Fruit fly (Drosophila melanogaster) whole organism, embryonic: Measurements from ENCODE around the gene CG3078.

Experiments
- CG12104 ChIP-seq: fragments of 200-800 bp; sonication (Bioruptor generic); optimal IDR thresholded peaks from 3 replicates; lab custom pipeline; 2016; ENCODE audit warnings: missing biosample characterization, missing genetic modification characterization
- CG12744 ChIP-seq: fragments of 200-800 bp; sonication (Bioruptor generic); optimal IDR thresholded peaks from 2 replicates; lab custom pipeline; 2016; ENCODE audit warnings: missing biosample characterization, missing genetic modification characterization
- CG15073 ChIP-seq: fragments of 200-800 bp; sonication (Bioruptor generic); optimal IDR thresholded peaks from 2 replicates; lab custom pipeline; 2016; ENCODE audit warnings: missing biosample characterization, missing genetic modification characterization
- CG1603 ChIP-seq: fragments of 200-800 bp; sonication (Bioruptor generic); optimal IDR thresholded peaks from 2 replicates; lab custom pipeline; 2019; ENCODE audit warnings: missing biosample characterization, mild to moderate bottlenecking, missing genetic modification characterization, moderate library complexity
- CG17829 ChIP-seq: fragments of 200-800 bp; optimal IDR thresholded peaks from 2 replicates; lab custom pipeline; 2019; ENCODE audit warnings: missing biosample characterization, mild to moderate bottlenecking, missing genetic modification characterization, moderate library complexity
- CG1792 ChIP-seq: fragments of 200-800 bp; sonication (Bioruptor generic); optimal IDR thresholded peaks from 2 replicates; lab custom pipeline; 2016; ENCODE audit warnings: missing biosample characterization, missing genetic modification characterization
- CG2202 ChIP-seq: fragments of 200-800 bp; sonication (Bioruptor generic); optimal IDR thresholded peaks from 2 replicates; lab custom pipeline; 2018; ENCODE audit warnings: missing biosample characterization, mild to moderate bottlenecking, missing genetic modification characterization
- CG31388 ChIP-seq: fragments of 200-800 bp; sonication (Bioruptor generic); optimal IDR thresholded peaks from 2 replicates; lab custom pipeline; 2016; ENCODE audit warnings: missing biosample characterization, missing genetic modification characterization
- CG3838 ChIP-seq: fragments of 200-800 bp; sonication (Bioruptor generic); optimal IDR thresholded peaks from 3 replicates; lab custom pipeline; 2016; ENCODE audit warnings: missing biosample characterization, missing genetic modification characterization
- CG4360 ChIP-seq: fragments of 200-800 bp; sonication (Bioruptor generic); IDR thresholded peaks from 2 replicates; pipeline ENCODE4 v1.3.6; 2022; ENCODE audit warnings: missing biosample characterization, missing genetic modification characterization
- CG4424 ChIP-seq: fragments of 200-800 bp; sonication (Bioruptor generic); optimal IDR thresholded peaks from 3 replicates; lab custom pipeline; 2016; ENCODE audit warnings: missing biosample characterization, missing genetic modification characterization
- CG7928 ChIP-seq: fragments of 200-800 bp; sonication (Bioruptor generic); optimal IDR thresholded peaks from 2 replicates; lab custom pipeline; 2017; ENCODE audit warnings: missing biosample characterization, mild to moderate bottlenecking, missing genetic modification characterization
- CG8388 ChIP-seq: fragments of 200-800 bp; sonication (Bioruptor generic); optimal IDR thresholded peaks from 2 replicates; lab custom pipeline; 2019; ENCODE audit warnings: missing biosample characterization, mild to moderate bottlenecking, missing genetic modification characterization, moderate library complexity
- CG8478 ChIP-seq: fragments of >200 bp; optimal IDR thresholded peaks from 2 replicates; lab custom pipeline; 2018
- CoRest ChIP-seq: fragments of 200-800 bp; sonication (Bioruptor generic); optimal IDR thresholded peaks from 3 replicates; lab custom pipeline; 2018; ENCODE audit warnings: missing biosample characterization, mild to moderate bottlenecking, missing genetic modification characterization, moderate library complexity
- Dfd ChIP-seq, 2 experiments: fragments of >200 bp; optimal IDR thresholded peaks; 2 replicates each; lab custom pipeline; 2017; ENCODE audit warnings: missing biosample characterization in 2 of 2, missing genetic modification characterization in 2 of 2
- Eip74EF ChIP-seq, 2 experiments: fragments of 200-800 bp in 1 of 2; fragments of >200 bp in 1 of 2; sonication (Bioruptor generic) in 1 of 2; optimal IDR thresholded peaks; 2 replicates each; lab custom pipeline; 2017 to 2019; ENCODE audit warnings: missing biosample characterization in 2 of 2, missing genetic modification characterization in 2 of 2, mild to moderate bottlenecking in 1 of 2, moderate library complexity in 1 of 2
- HLH4C ChIP-seq: fragments of 200-800 bp; sonication (Bioruptor generic); IDR thresholded peaks from 3 replicates; pipeline ENCODE4 v1.3.6; 2022; ENCODE audit warnings: missing biosample characterization, missing genetic modification characterization; ENCODE audit not compliant: partially characterized antibody
- Hey ChIP-seq: fragments of 200-800 bp; sonication (Bioruptor generic); optimal IDR thresholded peaks from 3 replicates; lab custom pipeline; 2018; ENCODE audit warnings: missing biosample characterization, mild to moderate bottlenecking, missing genetic modification characterization
- Hr51 ChIP-seq, 2 experiments: fragments of 200-800 bp; sonication (Bioruptor generic); optimal IDR thresholded peaks; 2 replicates in 1 of 2; 3 replicates in 1 of 2; lab custom pipeline; 2016 to 2018; ENCODE audit warnings: missing biosample characterization in 2 of 2, missing genetic modification characterization in 2 of 2, mild to moderate bottlenecking in 1 of 2, moderate library complexity in 1 of 2
- Med ChIP-seq: fragments of 200-800 bp; sonication (Bioruptor generic); peaks from one replicate; lab custom pipeline; 2016; ENCODE audit warnings: missing biosample characterization, missing genetic modification characterization, mild to moderate bottlenecking, inconsistent platforms, moderate library complexity
- Oli ChIP-seq: fragments of 200-800 bp; sonication (Bioruptor generic); optimal IDR thresholded peaks from 2 replicates; lab custom pipeline; 2018; ENCODE audit warnings: missing biosample characterization, mild to moderate bottlenecking, missing genetic modification characterization, moderate library complexity
- Pdp1 ChIP-seq, 2 experiments: fragments of 200-800 bp; sonication (Bioruptor generic); optimal IDR thresholded peaks; 3 replicates each; lab custom pipeline; 2016; ENCODE audit warnings: missing biosample characterization in 2 of 2, missing genetic modification characterization in 2 of 2, mild to moderate bottlenecking in 1 of 2, moderate library complexity in 1 of 2
- Sox100B ChIP-seq: fragments of 200-800 bp; sonication (Bioruptor generic); optimal IDR thresholded peaks from 3 replicates; lab custom pipeline; 2018; ENCODE audit warnings: missing biosample characterization, mild to moderate bottlenecking, missing genetic modification characterization
- Sox102F ChIP-seq: fragments of 200-800 bp; sonication (Bioruptor generic); optimal IDR thresholded peaks from 2 replicates; lab custom pipeline; 2018; ENCODE audit warnings: missing biosample characterization, mild to moderate bottlenecking, missing genetic modification characterization, moderate library complexity
- Usf ChIP-seq: fragments of 200-800 bp; sonication (Bioruptor generic); optimal IDR thresholded peaks from 2 replicates; lab custom pipeline; 2017; ENCODE audit warnings: missing genotype, missing biosample characterization, missing genetic modification characterization
- bab2 ChIP-seq: fragments of 200-800 bp; sonication (Bioruptor generic); optimal IDR thresholded peaks from 2 replicates; lab custom pipeline; 2016; ENCODE audit warnings: missing biosample characterization, missing genetic modification characterization
- cad ChIP-seq: fragments of >200 bp; optimal IDR thresholded peaks from 2 replicates; lab custom pipeline; 2017; ENCODE audit warnings: missing biosample characterization, missing genetic modification characterization
- cg ChIP-seq: fragments of 200-800 bp; sonication (Bioruptor generic); optimal IDR thresholded peaks from 3 replicates; lab custom pipeline; 2019; ENCODE audit warnings: missing biosample characterization, mild to moderate bottlenecking, missing genetic modification characterization, moderate library complexity
- chinmo ChIP-seq: fragments of 200-800 bp; sonication (Bioruptor generic); IDR thresholded peaks from 4 replicates; pipeline ENCODE4 v1.3.6; 2022; ENCODE audit warnings: missing biosample characterization, missing genetic modification characterization; ENCODE audit not compliant: partially characterized antibody
- eve ChIP-seq, 2 experiments: fragments of >200 bp; optimal IDR thresholded peaks; 2 replicates each; lab custom pipeline; 2017; ENCODE audit warnings: missing biosample characterization in 2 of 2, missing genetic modification characterization in 2 of 2
- fu2 ChIP-seq: fragments of 200-800 bp; sonication (Bioruptor generic); optimal IDR thresholded peaks from 2 replicates; lab custom pipeline; 2016; ENCODE audit warnings: missing biosample characterization, missing genetic modification characterization
- grau ChIP-seq: fragments of 200-800 bp; optimal IDR thresholded peaks from 3 replicates; lab custom pipeline; 2019; ENCODE audit warnings: missing biosample characterization, mild to moderate bottlenecking, missing genetic modification characterization, moderate library complexity
- hb ChIP-seq: fragments of 200-800 bp; sonication (Bioruptor generic); IDR thresholded peaks from 3 replicates; pipeline ENCODE4 v1.3.6; 2022; ENCODE audit warnings: missing biosample characterization, missing genetic modification characterization; ENCODE audit not compliant: partially characterized antibody
- lola ChIP-seq, 3 experiments: fragments of >200 bp in 2 of 3; fragments of 200-800 bp in 1 of 3; sonication (Bioruptor generic) in 1 of 3; optimal IDR thresholded peaks; 2 replicates each; lab custom pipeline; 2017 to 2019; ENCODE audit warnings: missing biosample characterization in 3 of 3, missing genetic modification characterization in 3 of 3, mild to moderate bottlenecking in 1 of 3, moderate library complexity in 1 of 3
- nau ChIP-seq: fragments of 200-800 bp; sonication (Bioruptor generic); optimal IDR thresholded peaks from 3 replicates; lab custom pipeline; 2017; ENCODE audit warnings: missing biosample characterization, mild to moderate bottlenecking, missing genetic modification characterization, missing genetic modification reagents
- oc ChIP-seq: fragments of 200-800 bp; sonication (Bioruptor generic); optimal IDR thresholded peaks from 2 replicates; lab custom pipeline; 2018; ENCODE audit warnings: missing biosample characterization, mild to moderate bottlenecking, missing genetic modification characterization, moderate library complexity
- p53 ChIP-seq: fragments of 200-800 bp; sonication (Bioruptor generic); optimal IDR thresholded peaks from 2 replicates; lab custom pipeline; 2016; ENCODE audit warnings: missing biosample characterization, missing genetic modification characterization
- sd ChIP-seq: fragments of 200-800 bp; sonication (Bioruptor generic); optimal IDR thresholded peaks from 3 replicates; lab custom pipeline; 2018; ENCODE audit warnings: missing biosample characterization, mild to moderate bottlenecking, missing genetic modification characterization, moderate library complexity
- sens ChIP-seq: fragments of 200-800 bp; sonication (Bioruptor generic); peaks from one replicate; lab custom pipeline; 2016; ENCODE audit warnings: missing biosample characterization, missing genetic modification characterization
- seq ChIP-seq: fragments of 200-800 bp; sonication (Bioruptor generic); IDR thresholded peaks from 2 replicates; pipeline ENCODE4 v1.3.6; 2022; ENCODE audit warnings: missing biosample characterization, missing genetic modification characterization
- sisA ChIP-seq: fragments of 200-800 bp; sonication (Bioruptor generic); IDR thresholded peaks from 2 replicates; pipeline ENCODE4 v1.3.6; 2022; ENCODE audit warnings: missing biosample characterization, missing genetic modification characterization
- slp2 ChIP-seq: fragments of 200-800 bp; sonication (Bioruptor generic); optimal IDR thresholded peaks from 2 replicates; lab custom pipeline; 2016; ENCODE audit warnings: missing biosample characterization, missing genetic modification characterization
- stc ChIP-seq: fragments of 200-800 bp; sonication (Bioruptor generic); IDR thresholded peaks from 2 replicates; pipeline ENCODE4 v1.3.6; 2022; ENCODE audit warnings: missing biosample characterization, missing genetic modification characterization
- sug ChIP-seq: fragments of 200-800 bp; optimal IDR thresholded peaks from 2 replicates; lab custom pipeline; 2019; ENCODE audit warnings: missing biosample characterization, mild to moderate bottlenecking, missing genetic modification characterization, moderate library complexity
- trh ChIP-seq: fragments of 200-800 bp; sonication (Bioruptor generic); optimal IDR thresholded peaks from 2 replicates; lab custom pipeline; 2016; ENCODE audit warnings: missing biosample characterization, missing genetic modification characterization
- zf30C ChIP-seq: fragments of 200-800 bp; sonication (Bioruptor generic); optimal IDR thresholded peaks from 3 replicates; lab custom pipeline; 2018; ENCODE audit warnings: missing biosample characterization, mild to moderate bottlenecking, missing genetic modification characterization

The CG3078 gene

dm6 chrX:2304514-2305235 is 45.0 kb upstream of the CG3078 start:
- TF ChIP-seq CG1792 (GFP tag; lab: Kevin White, UChicago): no peak
- TF ChIP-seq Eip74EF (GFP tag; optimal IDR thresholded peaks at IDR 0.05; lab: Kevin White, UChicago): peak in 1 of 2 experiments; percentile 34
- peak; percentile 92 for TF ChIP-seq sd (tag; lab: Kevin White, UChicago)
- TF ChIP-seq eve (GFP tag; optimal IDR thresholded peaks at IDR 0.05; lab: Kevin White, UChicago): peak in 1 of 2 experiments; percentile 40
- TF ChIP-seq Sox100B (GFP tag; lab: Kevin White, UChicago): peak; percentile 18
- TF ChIP-seq seq (GFP tag; lab: Robert Waterston, UW): no peak
- no peak for TF ChIP-seq cg (GFP tag; lab: Kevin White, UChicago)
- TF ChIP-seq CG17829 (tag; lab: Kevin White, UChicago): no peak
- no peak for TF ChIP-seq Hey
- TF ChIP-seq chinmo: 0 out of 4 replicates have a peak, but pooled peaks have one; percentile 10
- peak in 1 of 2 experiments; percentile 5 for TF ChIP-seq Hr51 (GFP tag; optimal IDR thresholded peaks at IDR 0.05; lab: Kevin White, UChicago)
- peak; percentile 27 for TF ChIP-seq CG1603 (tag; lab: Kevin White, UChicago)
- TF ChIP-seq lola (GFP tag; optimal IDR thresholded peaks at IDR 0.05; lab: Kevin White, UChicago): peak in 1 of 3 experiments; percentile 10
- TF ChIP-seq grau: peak; percentile 14
- TF ChIP-seq CG12104 (GFP tag; lab: Kevin White, UChicago): no peak
- TF ChIP-seq CG8388 (GFP tag; lab: Kevin White, UChicago): peak; percentile 11
- peak; percentile 56 for TF ChIP-seq zf30C (GFP tag; lab: Kevin White, UChicago)
- no peak for TF ChIP-seq CG31388 (GFP tag; lab: Kevin White, UChicago)
- no peak for TF ChIP-seq CG2202 (tag; lab: Kevin White, UChicago)
- no peak for TF ChIP-seq hb
- peak; percentile 80 for TF ChIP-seq Med (GFP tag; lab: Kevin White, UChicago)
- TF ChIP-seq Pdp1 (GFP tag; optimal IDR thresholded peaks at IDR 0.05; lab: Kevin White, UChicago): peak in 1 of 2 experiments; percentile 10
- peak; percentile 3 for TF ChIP-seq Sox102F
- no peak for TF ChIP-seq sug (tag; lab: Kevin White, UChicago)
- peak; percentile 58 for TF ChIP-seq CG4360 (GFP tag; lab: Robert Waterston, UW)
- peak; percentile 10 for TF ChIP-seq sens (GFP tag; lab: Kevin White, UChicago)

- TF ChIP-seq CG15073 (GFP tag; lab: Kevin White, UChicago) (peak; percentile 1), trh (GFP tag; lab: Kevin White, UChicago) (peak; percentile 62), Oli (tag; lab: Kevin White, UChicago) (peak; percentile 90), CoRest (tag; lab: Kevin White, UChicago) (peak; percentile 90), CG12744 (GFP tag; lab: Kevin White, UChicago) (peak; percentile 80), Dfd (GFP tag; optimal IDR thresholded peaks at IDR 0.05; lab: Kevin White, UChicago) (no peak), bab2 (GFP tag; lab: Kevin White, UChicago) (peak; percentile 88), CG4424 (GFP tag; lab: Kevin White, UChicago) (peak; percentile 87), Pdp1 (GFP tag; optimal IDR thresholded peaks at IDR 0.05; lab: Kevin White, UChicago) (peak; percentile 79 to 86), CG3838 (GFP tag; lab: Kevin White, UChicago) (peak; percentile 65), CG8478 (lab: Kevin White, UChicago) (no peak), slp2 (peak; percentile 92), sisA (GFP tag; lab: Robert Waterston, UW) (peak; percentile 86), oc (peak; percentile 72), fu2 (GFP tag; lab: Kevin White, UChicago) (peak; percentile 94), nau (GFP tag; lab: Kevin White, UChicago) (peak; percentile 73), stc (GFP tag; lab: Robert Waterston, UW) (peak; percentile 82), Usf (GFP tag; lab: Kevin White, UChicago) (peak; percentile 88), CG7928 (GFP tag; lab: Kevin White, UChicago) (peak; percentile 56), HLH4C (no peak), p53 (GFP tag; lab: Kevin White, UChicago) (peak; percentile 42), cad (GFP tag; lab: Kevin White, UChicago) (no peak)
These were observed 44.3 kb upstream of the CG3078 start for dm6 chrX:2303771-2304513.
